Worm (Caenorhabditis elegans) whole organism, mixed stage, embryonic: Measurements from ENCODE around the gene ogdh-1.

Source experiments
- ceh-39 ChIP-seq: fragments of 150-350 bp; optimal IDR thresholded peaks from 2 replicates; lab custom pipeline; 2014; ENCODE audit warnings: missing biosample characterization, missing genetic modification characterization
- elt-3 ChIP-seq: fragments of 150-350 bp; optimal IDR thresholded peaks from 2 replicates; lab custom pipeline; 2014; ENCODE audit warnings: missing biosample characterization, missing genetic modification characterization
- lin-13 ChIP-seq: fragments of 150-350 bp; optimal IDR thresholded peaks from 2 replicates; lab custom pipeline; 2014; ENCODE audit warnings: missing biosample characterization, missing genetic modification characterization
- lin-32 ChIP-seq: fragments of 200-800 bp; sonication (Bioruptor generic); optimal IDR thresholded peaks from 2 replicates; lab custom pipeline; 2018; ENCODE audit warnings: mild to moderate bottlenecking, missing genetic modification characterization, missing compliant biosample characterization
- pha-4 ChIP-seq: fragments of 150-350 bp; optimal IDR thresholded peaks from 2 replicates; lab custom pipeline; 2018; ENCODE audit warnings: missing biosample characterization, missing genetic modification reagents, missing genetic modification characterization
- snpc-4 ChIP-seq: fragments of 150-350 bp; optimal IDR thresholded peaks from 2 replicates; lab custom pipeline; 2014; ENCODE audit warnings: missing biosample characterization, missing genetic modification characterization
- unc-62 ChIP-seq: fragments of 150-350 bp; optimal IDR thresholded peaks from 2 replicates; lab custom pipeline; 2014; ENCODE audit warnings: missing biosample characterization, missing genetic modification reagents, missing genetic modification characterization

DNA sequence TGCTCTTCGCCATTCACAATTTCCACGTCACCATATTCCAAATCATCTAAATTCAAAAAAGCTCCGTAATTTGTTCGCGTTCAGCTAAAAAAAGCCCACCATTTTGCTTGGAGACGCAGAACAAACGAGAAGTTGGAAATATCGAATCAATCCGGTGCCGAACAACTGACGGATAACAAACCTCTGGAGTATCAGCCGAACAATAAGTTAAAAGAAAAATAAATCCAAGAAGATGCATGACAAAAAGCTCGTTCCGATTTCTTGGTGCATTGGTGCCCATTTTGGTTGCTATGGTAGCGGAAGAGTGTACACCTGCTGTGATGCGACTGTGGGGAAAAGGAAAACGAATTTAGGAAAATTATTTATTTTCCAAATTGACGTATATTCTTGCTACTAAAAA, 43.7 kb upstream of the ogdh-1 start, which contains the start of gene tctn-1:
- TF ChIP-seq snpc-4 (no peak), elt-3 (no peak), lin-32 (no peak), lin-13 (tag; lab: Kevin White, UChicago) (no peak), ceh-39 (no peak), unc-62 (GFP tag; lab: Kevin White, UChicago) (no peak), pha-4 (tag; lab: Kevin White, UChicago) (no peak)
